Fruit fly (Drosophila melanogaster): Measurements from ENCODE around the gene CG14312.

CG14312 gene

DNA sequence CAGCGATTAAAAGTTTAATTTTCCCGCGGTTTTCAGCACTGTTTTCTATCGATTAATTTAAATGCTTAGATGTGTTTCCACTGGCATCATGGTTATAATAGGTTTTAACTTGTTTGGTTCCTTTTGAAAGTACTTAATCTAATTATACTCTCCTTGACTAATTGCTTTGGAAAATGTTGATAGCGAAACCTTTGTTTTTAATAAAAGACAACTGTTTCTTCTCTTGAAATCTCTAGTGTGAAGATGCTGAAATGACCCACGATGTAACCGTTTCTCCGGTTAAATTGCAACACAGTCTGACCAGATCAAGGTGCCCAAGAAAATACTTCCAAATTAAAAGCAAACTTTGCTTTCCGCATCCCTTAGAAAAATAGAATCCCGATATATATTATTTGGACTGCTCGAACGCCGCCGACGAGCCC, 15.6 kb upstream of the CG14312 start, which contains the start of gene Dlc90F (continued):
- no peak for TF ChIP-seq CG6254 (GFP tag; optimal IDR thresholded peaks at IDR 0.05)
- TF ChIP-seq CG12659 (GFP tag; optimal IDR thresholded peaks at IDR 0.05), result peak; percentile 94
- TF ChIP-seq gro (GFP tag; optimal IDR thresholded peaks at IDR 0.05), result peak; percentile 33
- no peak; the same call in 1 of the 2 replicates for TF ChIP-seq dan (GFP tag; IDR thresholded peaks at IDR 0.05)
- TF ChIP-seq CG10431 (GFP tag; optimal IDR thresholded peaks at IDR 0.05), result peak; percentile 34
- peak; percentile 73 for TF ChIP-seq CG4820 (GFP tag; optimal IDR thresholded peaks at IDR 0.05)
- TF ChIP-seq az2 (GFP tag; optimal IDR thresholded peaks at IDR 0.05), result peak; percentile 78
- peak; percentile 39 for TF ChIP-seq Blimp-1 (GFP tag; optimal IDR thresholded peaks at IDR 0.05)
- TF ChIP-seq ems (GFP tag; optimal IDR thresholded peaks at IDR 0.05), result no peak
- peak; percentile 99 for TF ChIP-seq Sin3A (optimal IDR thresholded peaks at IDR 0.05)
- TF ChIP-seq cwo (GFP tag; optimal IDR thresholded peaks at IDR 0.05), result peak; percentile 10
- no peak for TF ChIP-seq Sox100B (GFP tag; optimal IDR thresholded peaks at IDR 0.05)
- TF ChIP-seq otp (GFP tag; IDR thresholded peaks at IDR 0.05), result 0 out of 3 replicates have a peak, but pooled peaks have one; percentile 39
- TF ChIP-seq B-H1 (GFP tag; IDR thresholded peaks at IDR 0.05), result peak; percentile 64; the same call in 2 of the 3 replicates
- peak; percentile 87 for TF ChIP-seq CG2120 (GFP tag; optimal IDR thresholded peaks at IDR 0.05)
- TF ChIP-seq pho (GFP tag; optimal IDR thresholded peaks at IDR 0.05), result peak; percentile 84
- TF ChIP-seq crol (GFP tag; IDR thresholded peaks at IDR 0.05), result no peak
- TF ChIP-seq fd64A (GFP tag; optimal IDR thresholded peaks at IDR 0.05), result no peak
- peak; percentile 65; the same call in 2 of the 3 replicates for TF ChIP-seq ase (GFP tag; IDR thresholded peaks at IDR 0.05)
- peak; percentile 74 for TF ChIP-seq vfl (GFP tag; optimal IDR thresholded peaks at IDR 0.05)
- TF ChIP-seq Atf3 (GFP tag; optimal IDR thresholded peaks at IDR 0.05), result peak; percentile 68
- TF ChIP-seq fd102C (GFP tag; optimal IDR thresholded peaks at IDR 0.05), result no peak
- 0 out of 2 replicates have a peak, but pooled peaks have one; percentile 15 for TF ChIP-seq CG32767 (GFP tag; IDR thresholded peaks at IDR 0.05)
- peak; percentile 54 for TF ChIP-seq CG10209 (GFP tag; optimal IDR thresholded peaks at IDR 0.05)
- TF ChIP-seq Dad (GFP tag; optimal IDR thresholded peaks at IDR 0.05), result peak; percentile 53
- peak; percentile 60 for TF ChIP-seq Max (GFP tag; optimal IDR thresholded peaks at IDR 0.05)
- peak; percentile 81 for TF ChIP-seq vvl (GFP tag; IDR thresholded peaks at IDR 0.05)
- TF ChIP-seq her (GFP tag; optimal IDR thresholded peaks at IDR 0.05), result peak; percentile 54
- TF ChIP-seq YL-1 (GFP tag; optimal IDR thresholded peaks at IDR 0.05), result peak; percentile 18
- peak; percentile 49; the same call in 1 of the 3 replicates for TF ChIP-seq Doc3 (GFP tag; IDR thresholded peaks at IDR 0.05; ENCODE audit: partially characterized antibody)
- 0 out of 2 replicates have a peak, but pooled peaks have one; percentile 29 for TF ChIP-seq chm (GFP tag; IDR thresholded peaks at IDR 0.05)
- TF ChIP-seq danr (GFP tag; IDR thresholded peaks at IDR 0.05), result peak; percentile 46; the same call in 1 of the 2 replicates
- TF ChIP-seq H15 (GFP tag; IDR thresholded peaks at IDR 0.05), result peak; percentile 77; the same call in 2 of the 3 replicates
- peak; percentile 40 for TF ChIP-seq lbe (GFP tag; optimal IDR thresholded peaks at IDR 0.05)
- TF ChIP-seq onecut (GFP tag; IDR thresholded peaks at IDR 0.05), result peak; percentile 57
- peak; percentile 83 for TF ChIP-seq lilli (GFP tag; optimal IDR thresholded peaks at IDR 0.05)
- no peak for TF ChIP-seq CG4360 (GFP tag; IDR thresholded peaks at IDR 0.05)
- no peak for TF ChIP-seq wek (GFP tag; optimal IDR thresholded peaks at IDR 0.05)
- TF ChIP-seq kah (GFP tag; optimal IDR thresholded peaks at IDR 0.05), result no peak
- TF ChIP-seq HLH54F (GFP tag; optimal IDR thresholded peaks at IDR 0.05), result peak; percentile 81
- peak; percentile 39 for TF ChIP-seq CG4854 (GFP tag; optimal IDR thresholded peaks at IDR 0.05)
- TF ChIP-seq CG10565 (GFP tag; optimal IDR thresholded peaks at IDR 0.05), result no peak
- TF ChIP-seq Six4 (GFP tag; optimal IDR thresholded peaks at IDR 0.05), result peak; percentile 38
- peak; percentile 83 for TF ChIP-seq CG13424 (tag; optimal IDR thresholded peaks at IDR 0.05)
- TF ChIP-seq rib (GFP tag; IDR thresholded peaks at IDR 0.05), result peak; percentile 47; the same call in 1 of the 2 replicates
- no peak for TF ChIP-seq mirr (GFP tag; optimal IDR thresholded peaks at IDR 0.05)
- TF ChIP-seq CG11398 (GFP tag; optimal IDR thresholded peaks at IDR 0.05), result no peak
- peak; percentile 86 for TF ChIP-seq CG11456 (GFP tag; IDR thresholded peaks at IDR 0.05)
- peak; percentile 38 for TF ChIP-seq CG18764 (GFP tag; optimal IDR thresholded peaks at IDR 0.05)
- TF ChIP-seq h (optimal IDR thresholded peaks at IDR 0.05), result no peak
- TF ChIP-seq Dip3 (GFP tag; optimal IDR thresholded peaks at IDR 0.05), result peak; percentile 80
- TF ChIP-seq CG7271 (tag; optimal IDR thresholded peaks at IDR 0.05), result peak; percentile 40
